ENCODE assay signal across 1 fruit fly cellular context in the genomic region with DNA sequence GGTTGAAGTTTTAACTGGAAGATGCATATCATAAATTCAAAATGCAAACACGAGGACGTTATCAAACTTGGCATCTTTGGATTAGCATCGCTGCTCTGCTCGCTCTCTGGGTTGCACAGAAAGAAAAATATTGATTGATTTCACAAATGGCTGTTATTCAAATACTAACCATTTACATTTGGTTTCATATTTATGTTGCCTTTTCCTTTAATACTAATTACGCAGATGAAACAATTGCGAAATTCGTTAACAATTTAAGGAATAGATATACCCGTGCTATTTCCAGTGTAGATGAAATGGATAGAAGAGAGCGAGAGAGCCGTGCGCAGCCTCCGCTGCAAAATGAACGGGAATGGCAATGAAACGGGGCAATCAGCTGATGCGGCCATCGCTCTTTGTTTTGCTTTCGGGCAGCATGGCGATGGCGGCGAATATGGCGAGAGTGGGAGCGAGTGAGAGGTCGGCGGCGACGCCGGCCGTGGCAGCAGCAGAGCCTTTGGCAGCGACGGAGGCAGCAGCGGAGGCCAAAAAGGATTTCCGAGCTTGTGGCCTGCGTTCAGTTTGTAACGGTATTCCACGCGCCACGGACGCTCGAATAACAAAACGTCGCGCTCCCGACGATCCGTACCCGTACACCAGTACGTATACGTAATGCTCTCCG.
TF ChIP-seq lines count a peak whose summit lies in the region.

A gene (plus strand): TSS at position 568 of the 661 bp plus-strand sequence.

TF ChIP-seq in whole organism, embryonic, 481 proteins besides CTCF, POLR2A, EP300 and RAD21 (continued from another document and continues in another):
- TF ChIP-seq CHES-1-like (GFP tag; optimal IDR thresholded peaks at IDR 0.05; lab: Kevin White, UChicago): peak; percentile 94
- TF ChIP-seq ci (GFP tag; IDR thresholded peaks at IDR 0.05; lab: Robert Waterston, UW): peak; percentile 99
- TF ChIP-seq CG4854 (GFP tag; optimal IDR thresholded peaks at IDR 0.05; lab: Kevin White, UChicago): peak; percentile 94
- peak; percentile 95 for TF ChIP-seq CG14014 (GFP tag; IDR thresholded peaks at IDR 0.05; lab: Robert Waterston, UW)
- peak; percentile 92 for TF ChIP-seq CG6272 (GFP tag; IDR thresholded peaks at IDR 0.05; lab: Robert Waterston, UW)
- TF ChIP-seq Hr51 (GFP tag; optimal IDR thresholded peaks at IDR 0.05; lab: Kevin White, UChicago): peak; percentile 91 to 97
- TF ChIP-seq CG3281 (GFP tag; optimal IDR thresholded peaks at IDR 0.05; lab: Kevin White, UChicago): peak; percentile 94
- peak; percentile 92 to 96 for TF ChIP-seq Pdp1 (GFP tag; optimal IDR thresholded peaks at IDR 0.05; lab: Kevin White, UChicago)
- peak; percentile 92 for TF ChIP-seq toy (GFP tag; IDR thresholded peaks at IDR 0.05; lab: Robert Waterston, UW)
- TF ChIP-seq Hand (GFP tag; optimal IDR thresholded peaks at IDR 0.05; lab: Kevin White, UChicago): peak; percentile 94
- peak; percentile 52 for TF ChIP-seq CG15073 (GFP tag; optimal IDR thresholded peaks at IDR 0.05; lab: Kevin White, UChicago)
- TF ChIP-seq CG8765 (GFP tag; IDR thresholded peaks at IDR 0.05; lab: Robert Waterston, UW): peak; percentile 62; the same call in 1 of the 2 replicates
- peak; percentile 45 for TF ChIP-seq CG1832 (GFP tag; optimal IDR thresholded peaks at IDR 0.05; lab: Kevin White, UChicago)
- TF ChIP-seq CG12659 (GFP tag; optimal IDR thresholded peaks at IDR 0.05; lab: Kevin White, UChicago): peak; percentile 96
- peak; percentile 81 for TF ChIP-seq CG3065 (GFP tag; optimal IDR thresholded peaks at IDR 0.05; lab: Kevin White, UChicago)
- TF ChIP-seq CG14441 (GFP tag; IDR thresholded peaks at IDR 0.05; lab: Robert Waterston, UW): peak; percentile 97
- TF ChIP-seq pita (GFP tag; optimal IDR thresholded peaks at IDR 0.05; lab: Kevin White, UChicago): no peak
- no peak for TF ChIP-seq sc (optimal IDR thresholded peaks at IDR 0.05; lab: Kevin White, UChicago)
- TF ChIP-seq sc (GFP tag; optimal IDR thresholded peaks at IDR 0.05; lab: Kevin White, UChicago): peak; percentile 83
- TF ChIP-seq Ets97D (GFP tag; optimal IDR thresholded peaks at IDR 0.05; lab: Kevin White, UChicago): peak; percentile 77
- no peak for TF ChIP-seq ato (GFP tag; IDR thresholded peaks at IDR 0.05; lab: Robert Waterston, UW; ENCODE audit: partially characterized antibody)
- peak; percentile 75 for TF ChIP-seq CG3838 (GFP tag; optimal IDR thresholded peaks at IDR 0.05; lab: Kevin White, UChicago)
- peak; percentile 91 for TF ChIP-seq CG12155 (GFP tag; optimal IDR thresholded peaks at IDR 0.05; lab: Kevin White, UChicago)
- peak; percentile 96 for TF ChIP-seq CG4730 (GFP tag; IDR thresholded peaks at IDR 0.05; lab: Robert Waterston, UW)
- TF ChIP-seq CG6683 (GFP tag; optimal IDR thresholded peaks at IDR 0.05; lab: Kevin White, UChicago): peak; percentile 91
- TF ChIP-seq NK7.1 (GFP tag; optimal IDR thresholded peaks at IDR 0.05; lab: Kevin White, UChicago): peak; percentile 94
- TF ChIP-seq CG10431 (GFP tag; optimal IDR thresholded peaks at IDR 0.05; lab: Kevin White, UChicago): no peak
- peak; percentile 93 for TF ChIP-seq Mes4 (GFP tag; optimal IDR thresholded peaks at IDR 0.05; lab: Kevin White, UChicago)
- peak; percentile 96 for TF ChIP-seq CG6689 (GFP tag; IDR thresholded peaks at IDR 0.05; lab: Robert Waterston, UW)
- peak; percentile 26; the same call in 1 of the 2 replicates for TF ChIP-seq crol (GFP tag; IDR thresholded peaks at IDR 0.05; lab: Robert Waterston, UW)
- TF ChIP-seq CG7963 (GFP tag; IDR thresholded peaks at IDR 0.05; lab: Robert Waterston, UW; ENCODE audit: partially characterized antibody): no peak
- TF ChIP-seq Hr39 (optimal IDR thresholded peaks at IDR 0.05; lab: Kevin White, UChicago): no peak
- peak; percentile 77 for TF ChIP-seq ftz-f1 (GFP tag; optimal IDR thresholded peaks at IDR 0.05; lab: Kevin White, UChicago)
- peak; percentile 87 for TF ChIP-seq croc (GFP tag; conservative IDR thresholded peaks at IDR 0.05; lab: Robert Waterston, UW)
- peak; percentile 88 for TF ChIP-seq CG10462 (GFP tag; optimal IDR thresholded peaks at IDR 0.05; lab: Kevin White, UChicago)
- peak; percentile 97 for TF ChIP-seq CG2678 (tag; optimal IDR thresholded peaks at IDR 0.05; lab: Kevin White, UChicago)
- TF ChIP-seq fd64A (GFP tag; optimal IDR thresholded peaks at IDR 0.05; lab: Kevin White, UChicago): peak; percentile 85
- TF ChIP-seq CG14050 (GFP tag; IDR thresholded peaks at IDR 0.05; lab: Robert Waterston, UW): peak; percentile 95
- peak; percentile 87 for TF ChIP-seq kah (GFP tag; optimal IDR thresholded peaks at IDR 0.05; lab: Kevin White, UChicago)
- TF ChIP-seq onecut (GFP tag; IDR thresholded peaks at IDR 0.05; lab: Robert Waterston, UW): peak; percentile 92
- TF ChIP-seq CG12104 (GFP tag; optimal IDR thresholded peaks at IDR 0.05; lab: Kevin White, UChicago): peak; percentile 90
- peak; percentile 89 for TF ChIP-seq Atf3 (GFP tag; optimal IDR thresholded peaks at IDR 0.05; lab: Kevin White, UChicago)
- TF ChIP-seq CG11696 (GFP tag; IDR thresholded peaks at IDR 0.05; lab: Robert Waterston, UW): peak; percentile 86
- peak; percentile 74 for TF ChIP-seq CG2116 (GFP tag; optimal IDR thresholded peaks at IDR 0.05; lab: Kevin White, UChicago)
- TF ChIP-seq mld (GFP tag; IDR thresholded peaks at IDR 0.05; lab: Robert Waterston, UW; ENCODE audit: partially characterized antibody): no peak
- peak; percentile 87 for TF ChIP-seq cato (GFP tag; optimal IDR thresholded peaks at IDR 0.05; lab: Kevin White, UChicago; ENCODE audit: borderline replicate concordance)
- TF ChIP-seq ac (GFP tag; optimal IDR thresholded peaks at IDR 0.05; lab: Kevin White, UChicago): peak; percentile 22
- peak; percentile 96 for TF ChIP-seq Hmr (GFP tag; optimal IDR thresholded peaks at IDR 0.05; lab: Kevin White, UChicago)
- peak; percentile 85 for TF ChIP-seq Myb (GFP tag; optimal IDR thresholded peaks at IDR 0.05; lab: Kevin White, UChicago)
- TF ChIP-seq MBD-R2 (GFP tag; IDR thresholded peaks at IDR 0.05; lab: Robert Waterston, UW): peak; percentile 89
- no peak; the same call in 1 of the 2 replicates for TF ChIP-seq dan (GFP tag; IDR thresholded peaks at IDR 0.05; lab: Robert Waterston, UW)
- peak; percentile 94 for TF ChIP-seq pho (GFP tag; optimal IDR thresholded peaks at IDR 0.05; lab: Kevin White, UChicago)
- peak; percentile 95 for TF ChIP-seq HmgD (GFP tag; optimal IDR thresholded peaks at IDR 0.05; lab: Kevin White, UChicago)
- TF ChIP-seq CG15514 (GFP tag; optimal IDR thresholded peaks at IDR 0.05; lab: Kevin White, UChicago): peak; percentile 92
- TF ChIP-seq HmgZ (tag; optimal IDR thresholded peaks at IDR 0.05; lab: Kevin White, UChicago): peak; percentile 94
- TF ChIP-seq exex (tag; optimal IDR thresholded peaks at IDR 0.05; lab: Kevin White, UChicago): peak; percentile 86
- peak; percentile 19 for TF ChIP-seq corto (GFP tag; optimal IDR thresholded peaks at IDR 0.05; lab: Kevin White, UChicago)
- peak; percentile 93 for TF ChIP-seq slp2 (GFP tag; optimal IDR thresholded peaks at IDR 0.05; lab: Kevin White, UChicago)
- TF ChIP-seq Ets65A (GFP tag; lab: Kevin White, UChicago): peak; percentile 99
- TF ChIP-seq tx (GFP tag; optimal IDR thresholded peaks at IDR 0.05; lab: Kevin White, UChicago): peak; percentile 91
- TF ChIP-seq CG13424 (tag; optimal IDR thresholded peaks at IDR 0.05; lab: Kevin White, UChicago): peak; percentile 95
- TF ChIP-seq CG3407 (GFP tag; optimal IDR thresholded peaks at IDR 0.05; lab: Kevin White, UChicago): peak; percentile 85
- TF ChIP-seq CG8478 (optimal IDR thresholded peaks at IDR 0.05; lab: Kevin White, UChicago): no peak
- TF ChIP-seq CG17568 (GFP tag; optimal IDR thresholded peaks at IDR 0.05; lab: Kevin White, UChicago): peak; percentile 94
- peak; percentile 66 for TF ChIP-seq B-H2 (GFP tag; optimal IDR thresholded peaks at IDR 0.05; lab: Kevin White, UChicago)
- TF ChIP-seq CG12219 (GFP tag; optimal IDR thresholded peaks at IDR 0.05; lab: Kevin White, UChicago): peak; percentile 96
- peak; percentile 88 for TF ChIP-seq Optix (GFP tag; IDR thresholded peaks at IDR 0.05; lab: Robert Waterston, UW)
- TF ChIP-seq gce (GFP tag; IDR thresholded peaks at IDR 0.05; lab: Robert Waterston, UW): peak; percentile 96
- TF ChIP-seq NC2α (GFP tag; optimal IDR thresholded peaks at IDR 0.05; lab: Kevin White, UChicago): peak; percentile 87
- peak; percentile 89 for TF ChIP-seq CG16779 (GFP tag; IDR thresholded peaks at IDR 0.05; lab: Robert Waterston, UW)
- no peak for TF ChIP-seq CG15479 (GFP tag; optimal IDR thresholded peaks at IDR 0.05; lab: Kevin White, UChicago)
- TF ChIP-seq dati (GFP tag; IDR thresholded peaks at IDR 0.05; lab: Robert Waterston, UW): peak; percentile 94
- no peak for TF ChIP-seq stwl (tag; optimal IDR thresholded peaks at IDR 0.05; lab: Kevin White, UChicago)
- peak; percentile 77 for TF ChIP-seq TFAM (GFP tag; optimal IDR thresholded peaks at IDR 0.05; lab: Kevin White, UChicago)
- peak; percentile 91 for TF ChIP-seq Atf-2 (GFP tag; optimal IDR thresholded peaks at IDR 0.05; lab: Kevin White, UChicago)
- TF ChIP-seq mirr (GFP tag; optimal IDR thresholded peaks at IDR 0.05; lab: Kevin White, UChicago): peak; percentile 93
- peak; percentile 89 for TF ChIP-seq CG17612 (GFP tag; IDR thresholded peaks at IDR 0.05; lab: Robert Waterston, UW)
- peak; percentile 93 for TF ChIP-seq CG3726 (GFP tag; IDR thresholded peaks at IDR 0.05; lab: Robert Waterston, UW)
- peak; percentile 98 for TF ChIP-seq Ada2b (GFP tag; IDR thresholded peaks at IDR 0.05; lab: Robert Waterston, UW)
- TF ChIP-seq fu2 (GFP tag; optimal IDR thresholded peaks at IDR 0.05; lab: Kevin White, UChicago): peak; percentile 95
- peak in 1 of 2 experiments; percentile 91 for TF ChIP-seq bsh (GFP tag; optimal IDR thresholded peaks at IDR 0.05; lab: Kevin White, UChicago)
- TF ChIP-seq Deaf1 (tag; optimal IDR thresholded peaks at IDR 0.05; lab: Kevin White, UChicago): peak; percentile 81
- peak; percentile 94 for TF ChIP-seq CG10654 (GFP tag; optimal IDR thresholded peaks at IDR 0.05; lab: Kevin White, UChicago)
- TF ChIP-seq ap (GFP tag; IDR thresholded peaks at IDR 0.05; lab: Robert Waterston, UW): peak; percentile 94
- peak; percentile 76 for TF ChIP-seq CG34376 (GFP tag; optimal IDR thresholded peaks at IDR 0.05; lab: Kevin White, UChicago)
- TF ChIP-seq ATbp (GFP tag; optimal IDR thresholded peaks at IDR 0.05; lab: Kevin White, UChicago): peak; percentile 95
- TF ChIP-seq CG11085 (GFP tag; IDR thresholded peaks at IDR 0.05; lab: Robert Waterston, UW): peak; percentile 90
- TF ChIP-seq Nf-YA (GFP tag; IDR thresholded peaks at IDR 0.05; lab: Robert Waterston, UW): peak; percentile 95
- TF ChIP-seq CG8281 (tag; optimal IDR thresholded peaks at IDR 0.05; lab: Kevin White, UChicago): peak; percentile 82
- TF ChIP-seq run (tag; optimal IDR thresholded peaks at IDR 0.05; lab: Kevin White, UChicago): peak; percentile 93
- peak; percentile 82 for TF ChIP-seq ro (GFP tag; IDR thresholded peaks at IDR 0.05; lab: Robert Waterston, UW)
- TF ChIP-seq zen2 (GFP tag; IDR thresholded peaks at IDR 0.05; lab: Robert Waterston, UW; ENCODE audit: partially characterized antibody): no peak
- peak; percentile 76 for TF ChIP-seq CG4328 (GFP tag; optimal IDR thresholded peaks at IDR 0.05; lab: Kevin White, UChicago)
- peak; percentile 97 for TF ChIP-seq Meics (GFP tag; optimal IDR thresholded peaks at IDR 0.05; lab: Kevin White, UChicago)
- peak; percentile 99 for TF ChIP-seq Adf1 (GFP tag; IDR thresholded peaks at IDR 0.05; lab: Robert Waterston, UW)
- peak; percentile 91 for TF ChIP-seq nerfin-1 (tag; optimal IDR thresholded peaks at IDR 0.05; lab: Kevin White, UChicago)
- no peak for TF ChIP-seq hb (GFP tag; IDR thresholded peaks at IDR 0.05; lab: Robert Waterston, UW; ENCODE audit: partially characterized antibody)
- peak; percentile 94 for TF ChIP-seq Oaz (GFP tag; IDR thresholded peaks at IDR 0.05; lab: Robert Waterston, UW)
- TF ChIP-seq Lim3 (GFP tag; IDR thresholded peaks at IDR 0.05; lab: Robert Waterston, UW): peak; percentile 93
- peak; percentile 33 for TF ChIP-seq ab (GFP tag; optimal IDR thresholded peaks at IDR 0.05; lab: Kevin White, UChicago)
- peak; percentile 56 for TF ChIP-seq fd102C (GFP tag; optimal IDR thresholded peaks at IDR 0.05; lab: Kevin White, UChicago)
- TF ChIP-seq seq (GFP tag; IDR thresholded peaks at IDR 0.05; lab: Robert Waterston, UW): peak; percentile 95
- TF ChIP-seq prd (optimal IDR thresholded peaks at IDR 0.05; lab: Kevin White, UChicago): no peak
- peak; percentile 97 for TF ChIP-seq prd (GFP tag; IDR thresholded peaks at IDR 0.05; lab: Robert Waterston, UW)
- TF ChIP-seq grau (tag; optimal IDR thresholded peaks at IDR 0.05; lab: Kevin White, UChicago): peak; percentile 94
- TF ChIP-seq CG15011 (GFP tag; optimal IDR thresholded peaks at IDR 0.05; lab: Kevin White, UChicago): peak; percentile 95
- peak; percentile 90 for TF ChIP-seq Hr3 (GFP tag; optimal IDR thresholded peaks at IDR 0.05; lab: Kevin White, UChicago)
- peak; percentile 96 for TF ChIP-seq lilli (GFP tag; optimal IDR thresholded peaks at IDR 0.05; lab: Kevin White, UChicago)
- TF ChIP-seq NfI (GFP tag; optimal IDR thresholded peaks at IDR 0.05; lab: Kevin White, UChicago): peak; percentile 96
- TF ChIP-seq CG7372 (GFP tag; IDR thresholded peaks at IDR 0.05; lab: Robert Waterston, UW): peak; percentile 95
- TF ChIP-seq CG17359 (tag; optimal IDR thresholded peaks at IDR 0.05; lab: Kevin White, UChicago): peak; percentile 98
- TF ChIP-seq CG14860 (GFP tag; IDR thresholded peaks at IDR 0.05; lab: Robert Waterston, UW; ENCODE audit: partially characterized antibody): no peak
- peak; percentile 97 for TF ChIP-seq ind (GFP tag; optimal IDR thresholded peaks at IDR 0.05; lab: Kevin White, UChicago)
- TF ChIP-seq CG12769 (tag; optimal IDR thresholded peaks at IDR 0.05; lab: Kevin White, UChicago): peak; percentile 99
- TF ChIP-seq BEAF-32 (GFP tag; optimal IDR thresholded peaks at IDR 0.05; lab: Kevin White, UChicago): no peak
- TF ChIP-seq nom (GFP tag; optimal IDR thresholded peaks at IDR 0.05; lab: Kevin White, UChicago): no peak
- TF ChIP-seq salm (tag; optimal IDR thresholded peaks at IDR 0.05; lab: Kevin White, UChicago): peak; percentile 95
- no peak for TF ChIP-seq kni (GFP tag; optimal IDR thresholded peaks at IDR 0.05; lab: Kevin White, UChicago)
- peak; percentile 85 for TF ChIP-seq CG17802 (tag; optimal IDR thresholded peaks at IDR 0.05; lab: Kevin White, UChicago)
- peak; percentile 97 for TF ChIP-seq Fer3 (tag; optimal IDR thresholded peaks at IDR 0.05; lab: Kevin White, UChicago)
- TF ChIP-seq ranshi (GFP tag; IDR thresholded peaks at IDR 0.05; lab: Robert Waterston, UW): peak; percentile 98
- no peak for TF ChIP-seq br (optimal IDR thresholded peaks at IDR 0.05; lab: Kevin White, UChicago)
- peak; percentile 89 for TF ChIP-seq CG9932 (GFP tag; IDR thresholded peaks at IDR 0.05; lab: Robert Waterston, UW)
